Fruit fly (Drosophila melanogaster): ENCODE data around the gene CG17129.

CG17129 gene

dm6 chr3L:634319-635015 lies 45.7 kb downstream of the CG17129 start (continued):
- TF ChIP-seq sima (GFP tag; optimal IDR thresholded peaks at IDR 0.05) (peak; percentile 76), cato (GFP tag; optimal IDR thresholded peaks at IDR 0.05; ENCODE audit: borderline replicate concordance) (peak; percentile 90), H15 (GFP tag; IDR thresholded peaks at IDR 0.05) (peak; percentile 92), ATbp (GFP tag; optimal IDR thresholded peaks at IDR 0.05) (peak; percentile 94), CG15479 (GFP tag; optimal IDR thresholded peaks at IDR 0.05) (peak; percentile 47), caup (GFP tag; optimal IDR thresholded peaks at IDR 0.05; ENCODE audit: severe bottlenecking) (peak; percentile 73), CG31224 (GFP tag; IDR thresholded peaks at IDR 0.05) (peak; percentile 65), C15 (GFP tag; IDR thresholded peaks at IDR 0.05) (0 out of 3 replicates have a peak, but pooled peaks have one; percentile 54), CHES-1-like (GFP tag; optimal IDR thresholded peaks at IDR 0.05) (peak; percentile 91), br (optimal IDR thresholded peaks at IDR 0.05) (no peak), esg (GFP tag; conservative IDR thresholded peaks at IDR 0.05) (peak; percentile 88), CG3847 (GFP tag; IDR thresholded peaks at IDR 0.05) (peak; percentile 77), tll (GFP tag; optimal IDR thresholded peaks at IDR 0.05) (peak in 1 of 2 experiments; percentile 12), CG14860 (GFP tag; IDR thresholded peaks at IDR 0.05; ENCODE audit: partially characterized antibody) (no peak), Aef1 (GFP tag; IDR thresholded peaks at IDR 0.05) (peak; percentile 79), CG15269 (tag; optimal IDR thresholded peaks at IDR 0.05) (peak; percentile 85), CG12219 (GFP tag; optimal IDR thresholded peaks at IDR 0.05) (peak; percentile 90), vvl (GFP tag; IDR thresholded peaks at IDR 0.05) (peak; percentile 93), trh (GFP tag; optimal IDR thresholded peaks at IDR 0.05) (peak; percentile 87), pan (optimal IDR thresholded peaks at IDR 0.05) (no peak), pan (GFP tag; optimal IDR thresholded peaks at IDR 0.05 in 1 of 2, IDR thresholded peaks at IDR 0.05 in 1 of 2) (peak in 1 of 2 experiments; percentile 91), shn (GFP tag; optimal IDR thresholded peaks at IDR 0.05) (peak; percentile 90), Drgx (GFP tag; IDR thresholded peaks at IDR 0.05) (peak; percentile 92), phol (tag; optimal IDR thresholded peaks at IDR 0.05) (peak; percentile 94), seq (GFP tag; IDR thresholded peaks at IDR 0.05) (peak; percentile 88), Lim3 (GFP tag; IDR thresholded peaks at IDR 0.05) (peak; percentile 82), CG1647 (GFP tag; optimal IDR thresholded peaks at IDR 0.05) (peak; percentile 74), dysf (GFP tag; IDR thresholded peaks at IDR 0.05) (peak; percentile 87), Doc3 (GFP tag; IDR thresholded peaks at IDR 0.05; ENCODE audit: partially characterized antibody) (no peak), slou (GFP tag; optimal IDR thresholded peaks at IDR 0.05) (peak; percentile 40), CG13894 (tag; optimal IDR thresholded peaks at IDR 0.05) (no peak), CG17912 (GFP tag; optimal IDR thresholded peaks at IDR 0.05) (no peak), kni (GFP tag; optimal IDR thresholded peaks at IDR 0.05) (peak; percentile 72), Opbp (GFP tag; IDR thresholded peaks at IDR 0.05; ENCODE audit: partially characterized antibody) (no peak), ato (GFP tag; IDR thresholded peaks at IDR 0.05; ENCODE audit: partially characterized antibody) (no peak), CG18262 (tag; optimal IDR thresholded peaks at IDR 0.05) (peak; percentile 95), ci (GFP tag; IDR thresholded peaks at IDR 0.05) (peak; percentile 97), Dek (tag; optimal IDR thresholded peaks at IDR 0.05) (peak; percentile 82), CG1603 (tag; optimal IDR thresholded peaks at IDR 0.05) (peak; percentile 93), bab2 (GFP tag; optimal IDR thresholded peaks at IDR 0.05) (peak; percentile 92), CG32767 (GFP tag; IDR thresholded peaks at IDR 0.05) (peak; percentile 92), Ada2b (GFP tag; IDR thresholded peaks at IDR 0.05) (peak; percentile 91), CG14050 (GFP tag; IDR thresholded peaks at IDR 0.05) (peak; percentile 88), bcd (GFP tag; optimal IDR thresholded peaks at IDR 0.05) (peak; percentile 87), CG7987 (GFP tag; optimal IDR thresholded peaks at IDR 0.05) (peak; percentile 40), Mad (GFP tag; optimal IDR thresholded peaks at IDR 0.05) (peak; percentile 82), PHDP (tag; optimal IDR thresholded peaks at IDR 0.05) (peak; percentile 89), CG6854 (GFP tag; optimal IDR thresholded peaks at IDR 0.05) (peak; percentile 76), ranshi (GFP tag; IDR thresholded peaks at IDR 0.05) (peak; percentile 82), btn (GFP tag; optimal IDR thresholded peaks at IDR 0.05) (peak; percentile 91)
